Worm (Caenorhabditis elegans): Measurements from ENCODE around the gene dmd-10.
A peak's percentile ranks its signal among the peaks of the same experiment; 100 is the strongest.

dmd-10 gene

ce11 chrV:13173718-13174117, 62.7 kb downstream of the dmd-10 start:
- TF ChIP-seq mep-1 (tag; optimal IDR thresholded peaks at IDR 0.05) (no peak), sem-2 (GFP tag; optimal IDR thresholded peaks at IDR 0.05) (no peak), mls-2 (tag; optimal IDR thresholded peaks at IDR 0.05) (no peak), flh-1 (GFP tag; optimal IDR thresholded peaks at IDR 0.05) (no peak), blmp-1 (tag; optimal IDR thresholded peaks at IDR 0.05) (peak; percentile 20)

Measured in whole organism, mixed stage, embryonic.